Fruit fly (Drosophila melanogaster) whole organism, embryonic: Measurements from ENCODE around the gene CG8236.

ENCODE experiments used
- Awh ChIP-seq: fragments of 200-800 bp; sonication (Bioruptor generic); IDR thresholded peaks from 2 replicates; pipeline ENCODE4, ENCODE4 v1.3.6; 2022; ENCODE audit warnings: missing biosample characterization, missing genetic modification characterization
- CG10431 ChIP-seq: fragments of 200-800 bp; sonication (Bioruptor generic); optimal IDR thresholded peaks from 3 replicates; lab custom pipeline; 2018; ENCODE audit warnings: missing biosample characterization, mild to moderate bottlenecking, missing genetic modification characterization
- CG12744 ChIP-seq: fragments of 200-800 bp; sonication (Bioruptor generic); optimal IDR thresholded peaks from 2 replicates; lab custom pipeline; 2016; ENCODE audit warnings: missing biosample characterization, missing genetic modification characterization
- CG13894 ChIP-seq: fragments of 200-800 bp; sonication (Bioruptor generic); optimal IDR thresholded peaks from 3 replicates; lab custom pipeline; 2018; ENCODE audit warnings: missing biosample characterization, mild to moderate bottlenecking, missing genetic modification characterization, moderate library complexity
- CG1603 ChIP-seq: fragments of 200-800 bp; sonication (Bioruptor generic); optimal IDR thresholded peaks from 2 replicates; lab custom pipeline; 2019; ENCODE audit warnings: missing biosample characterization, mild to moderate bottlenecking, missing genetic modification characterization, moderate library complexity
- CG16779 ChIP-seq: fragments of 200-800 bp; sonication (Bioruptor generic); IDR thresholded peaks from 2 replicates; pipeline ENCODE4 v1.3.6; 2022; ENCODE audit warnings: missing biosample characterization, missing genetic modification characterization
- CG17186 ChIP-seq: fragments of 200-800 bp; sonication (Bioruptor generic); optimal IDR thresholded peaks from 3 replicates; lab custom pipeline; 2017; ENCODE audit warnings: missing biosample characterization, missing genetic modification reagents, missing genetic modification characterization
- CG1832 ChIP-seq: fragments of 200-800 bp; sonication (Bioruptor generic); optimal IDR thresholded peaks from 2 replicates; lab custom pipeline; 2017; ENCODE audit warnings: missing biosample characterization, mild to moderate bottlenecking, missing genetic modification characterization, inconsistent platforms
- CG31441 ChIP-seq: fragments of 200-800 bp; sonication (Bioruptor generic); IDR thresholded peaks from 2 replicates; pipeline ENCODE4 v1.3.6; 2022; ENCODE audit warnings: missing biosample characterization, missing genetic modification characterization
- CG32767 ChIP-seq: fragments of 200-800 bp; sonication (Bioruptor generic); IDR thresholded peaks from 2 replicates; pipeline ENCODE4 v1.3.6; 2022; ENCODE audit warnings: missing biosample characterization, missing genetic modification characterization
- CG4282 ChIP-seq: fragments of 200-800 bp; sonication (Bioruptor generic); optimal IDR thresholded peaks from 2 replicates; lab custom pipeline; 2016; ENCODE audit warnings: missing biosample characterization, missing genetic modification characterization
- CG4617 ChIP-seq: fragments of 200-800 bp; sonication (Bioruptor generic); optimal IDR thresholded peaks from 3 replicates; lab custom pipeline; 2016; ENCODE audit warnings: missing biosample characterization, missing genetic modification characterization, borderline replicate concordance
- CG5180 ChIP-seq: fragments of 200-800 bp; sonication (Bioruptor generic); optimal IDR thresholded peaks from 3 replicates; lab custom pipeline; 2017; ENCODE audit warnings: missing biosample characterization, missing genetic modification characterization, mild to moderate bottlenecking, moderate library complexity, missing genetic modification reagents
- CG6813 ChIP-seq: fragments of 200-800 bp; sonication (Bioruptor generic); optimal IDR thresholded peaks from 2 replicates; lab custom pipeline; 2017; ENCODE audit warnings: missing biosample characterization, missing genetic modification characterization, mild to moderate bottlenecking, moderate library complexity, missing genetic modification reagents
- CG7963 ChIP-seq: fragments of 200-800 bp; sonication (Bioruptor generic); IDR thresholded peaks from 3 replicates; pipeline ENCODE4 v1.3.6; 2022; ENCODE audit warnings: missing biosample characterization, missing genetic modification characterization; ENCODE audit not compliant: partially characterized antibody
- CG7987 ChIP-seq: fragments of 200-800 bp; sonication (Bioruptor generic); optimal IDR thresholded peaks from 2 replicates; lab custom pipeline; 2018; ENCODE audit warnings: missing biosample characterization, mild to moderate bottlenecking, missing genetic modification characterization, moderate library complexity
- D ChIP-seq, 2 experiments: fragments of 200-800 bp in 1 of 2; fragments of >200 bp in 1 of 2; sonication (Bioruptor generic) in 1 of 2; optimal IDR thresholded peaks; 2 replicates in 1 of 2; 3 replicates in 1 of 2; lab custom pipeline; 2017; ENCODE audit warnings: mild to moderate bottlenecking in 1 of 2, missing biosample characterization in 1 of 2, missing genetic modification characterization in 1 of 2, missing genetic modification reagents in 1 of 2
- D19A ChIP-seq: fragments of 200-800 bp; optimal IDR thresholded peaks from 3 replicates; lab custom pipeline; 2019; ENCODE audit warnings: missing biosample characterization, mild to moderate bottlenecking, missing genetic modification characterization, moderate library complexity
- Dp ChIP-seq: fragments of 200-800 bp; sonication (Bioruptor generic); optimal IDR thresholded peaks from 2 replicates; lab custom pipeline; 2018; ENCODE audit warnings: missing biosample characterization, mild to moderate bottlenecking, missing genetic modification characterization, moderate library complexity
- E2f2 ChIP-seq: fragments of 200-800 bp; sonication (Bioruptor generic); IDR thresholded peaks from 2 replicates; pipeline ENCODE4 v1.3.6; 2022; ENCODE audit warnings: missing biosample characterization, missing genetic modification characterization
- Elba2 ChIP-seq: fragments of 200-800 bp; sonication (Bioruptor generic); optimal IDR thresholded peaks from 3 replicates; lab custom pipeline; 2016; ENCODE audit warnings: missing biosample characterization, missing genetic modification characterization
- Ets65A ChIP-seq: fragments of 200-800 bp; sonication (Bioruptor generic); peaks from one replicate; lab custom pipeline; 2016; ENCODE audit warnings: missing biosample characterization, missing genetic modification characterization
- HLH54F ChIP-seq: fragments of 200-800 bp; sonication (Bioruptor generic); optimal IDR thresholded peaks from 3 replicates; lab custom pipeline; 2016; ENCODE audit warnings: missing biosample characterization, missing genetic modification characterization
- HLHmδ ChIP-seq: fragments of 200-800 bp; sonication (Bioruptor generic); optimal IDR thresholded peaks from 2 replicates; lab custom pipeline; 2018; ENCODE audit warnings: missing biosample characterization, mild to moderate bottlenecking, missing genetic modification characterization, moderate library complexity
- Hr78 ChIP-seq, 2 experiments: fragments of 200-800 bp in 1 of 2; fragments of >200 bp in 1 of 2; sonication (Bioruptor generic) in 1 of 2; optimal IDR thresholded peaks; 2 replicates each; lab custom pipeline; 2017 to 2019; ENCODE audit warnings: missing biosample characterization in 2 of 2, missing genetic modification characterization in 2 of 2, mild to moderate bottlenecking in 1 of 2, moderate library complexity in 1 of 2
- NfI ChIP-seq: fragments of 200-800 bp; sonication (Bioruptor generic); optimal IDR thresholded peaks from 3 replicates; lab custom pipeline; 2018; ENCODE audit warnings: missing biosample characterization, mild to moderate bottlenecking, missing genetic modification characterization, moderate library complexity
- Ptx1 ChIP-seq: fragments of 200-800 bp; sonication (Bioruptor generic); IDR thresholded peaks from 2 replicates; pipeline ENCODE4 v1.3.6; 2022; ENCODE audit warnings: missing biosample characterization, missing genetic modification characterization
- Vsx1 ChIP-seq: fragments of 200-800 bp; sonication (Bioruptor generic); optimal IDR thresholded peaks from 2 replicates; lab custom pipeline; 2017; ENCODE audit warnings: missing biosample characterization, mild to moderate bottlenecking, missing genetic modification characterization, missing genetic modification reagents
- abd-A ChIP-seq: fragments of 200-800 bp; sonication (Bioruptor generic); optimal IDR thresholded peaks from 3 replicates; lab custom pipeline; 2019; ENCODE audit warnings: missing biosample characterization, mild to moderate bottlenecking, missing genetic modification characterization, moderate library complexity
- amos ChIP-seq: fragments of 200-800 bp; sonication (Bioruptor generic); IDR thresholded peaks from 2 replicates; pipeline ENCODE4 v1.3.6; 2022; ENCODE audit warnings: missing biosample characterization, missing genetic modification characterization; ENCODE audit not compliant: partially characterized antibody
- ato ChIP-seq: fragments of 200-800 bp; sonication (Bioruptor generic); IDR thresholded peaks from 2 replicates; pipeline ENCODE4 v1.3.6; 2022; ENCODE audit warnings: missing biosample characterization, missing genetic modification characterization; ENCODE audit not compliant: partially characterized antibody
- bbx ChIP-seq: fragments of 200-800 bp; sonication (Bioruptor generic); IDR thresholded peaks from 2 replicates; pipeline ENCODE4 v1.3.6; 2022; ENCODE audit warnings: missing biosample characterization, missing genetic modification characterization; ENCODE audit not compliant: partially characterized antibody
- cg ChIP-seq: fragments of 200-800 bp; sonication (Bioruptor generic); optimal IDR thresholded peaks from 3 replicates; lab custom pipeline; 2019; ENCODE audit warnings: missing biosample characterization, mild to moderate bottlenecking, missing genetic modification characterization, moderate library complexity
- chn ChIP-seq: fragments of 200-800 bp; sonication (Bioruptor generic); optimal IDR thresholded peaks from 2 replicates; lab custom pipeline; 2016; ENCODE audit warnings: missing biosample characterization, missing genetic modification characterization
- da ChIP-seq: fragments of 200-800 bp; sonication (Bioruptor generic); optimal IDR thresholded peaks from 2 replicates; lab custom pipeline; 2016; ENCODE audit warnings: missing biosample characterization, missing genetic modification characterization
- esg ChIP-seq: fragments of 200-800 bp; sonication (Bioruptor generic); conservative IDR thresholded peaks from 2 replicates; pipeline ENCODE4 v1.3.6; 2022; ENCODE audit warnings: missing biosample characterization, missing genetic modification characterization
- kni ChIP-seq: fragments of 200-800 bp; sonication (Bioruptor generic); optimal IDR thresholded peaks from 3 replicates; lab custom pipeline; 2017; ENCODE audit warnings: mild to moderate bottlenecking, missing biosample characterization, missing genetic modification reagents, missing genetic modification characterization
- knrl ChIP-seq: fragments of 200-800 bp; sonication (Bioruptor generic); IDR thresholded peaks from 3 replicates; pipeline ENCODE4 v1.3.6; 2022; ENCODE audit warnings: missing biosample characterization, missing genetic modification characterization; ENCODE audit not compliant: partially characterized antibody
- mirr ChIP-seq: fragments of 200-800 bp; sonication (Bioruptor generic); optimal IDR thresholded peaks from 3 replicates; lab custom pipeline; 2018; ENCODE audit warnings: missing biosample characterization, mild to moderate bottlenecking, missing genetic modification characterization
- onecut ChIP-seq: fragments of 200-800 bp; sonication (Bioruptor generic); IDR thresholded peaks from 2 replicates; pipeline ENCODE4 v1.3.6; 2022; ENCODE audit warnings: missing biosample characterization, missing genetic modification characterization
- pzg ChIP-seq: fragments of 200-800 bp; sonication (Bioruptor generic); optimal IDR thresholded peaks from 3 replicates; lab custom pipeline; 2018; ENCODE audit warnings: missing biosample characterization, mild to moderate bottlenecking, missing genetic modification characterization, moderate library complexity
- rib ChIP-seq: fragments of 200-800 bp; sonication (Bioruptor generic); IDR thresholded peaks from 2 replicates; pipeline ENCODE4 v1.3.6; 2022; ENCODE audit warnings: missing biosample characterization, missing genetic modification characterization
- sens ChIP-seq: fragments of 200-800 bp; sonication (Bioruptor generic); peaks from one replicate; lab custom pipeline; 2016; ENCODE audit warnings: missing biosample characterization, missing genetic modification characterization
- stc ChIP-seq: fragments of 200-800 bp; sonication (Bioruptor generic); IDR thresholded peaks from 2 replicates; pipeline ENCODE4 v1.3.6; 2022; ENCODE audit warnings: missing biosample characterization, missing genetic modification characterization
- zfh1 ChIP-seq: fragments of 200-800 bp; sonication (Bioruptor generic); IDR thresholded peaks from 3 replicates; pipeline ENCODE4 v1.3.6; 2022; ENCODE audit warnings: missing biosample characterization, missing genetic modification characterization

The CG8236 gene

DNA sequence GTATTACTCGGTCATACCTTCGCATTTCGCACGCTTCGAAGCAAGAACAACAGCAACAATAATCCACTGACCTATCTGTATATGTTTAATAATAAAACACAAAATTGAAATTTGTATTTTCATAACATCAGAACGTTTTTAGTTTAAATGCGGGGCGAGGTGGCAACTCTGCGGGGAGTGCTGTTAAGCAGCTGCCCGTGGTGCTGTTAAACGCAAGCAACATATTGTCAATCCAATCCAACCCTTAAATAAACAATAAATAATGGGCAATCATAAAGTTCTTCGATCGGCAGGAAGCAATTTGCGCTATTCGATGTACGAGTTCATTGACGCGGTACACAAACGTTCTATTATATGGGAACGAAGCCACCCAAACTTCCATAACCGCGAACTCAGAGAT lies 36.9 kb downstream of the CG8236 start, which contains the start of gene hng2 (continued):
- TF ChIP-seq pzg (GFP tag; lab: Kevin White, UChicago), result peak; percentile 36
- peak; percentile 12 for TF ChIP-seq CG4617
- TF ChIP-seq E2f2 (GFP tag; lab: Robert Waterston, UW), result peak; percentile 4
- TF ChIP-seq knrl (GFP tag; lab: Robert Waterston, UW), result no peak
- TF ChIP-seq da, result no peak
- peak; percentile 28 for TF ChIP-seq Ets65A (GFP tag; lab: Kevin White, UChicago)
- no peak for TF ChIP-seq bbx (GFP tag; lab: Robert Waterston, UW)
- TF ChIP-seq HLHmδ, result no peak
- TF ChIP-seq CG1603 (tag; lab: Kevin White, UChicago), result peak; percentile 37
- TF ChIP-seq CG17186 (GFP tag; lab: Kevin White, UChicago), result peak; percentile 99

dm6 chr3R:8806638-8807037 lies 37.4 kb downstream of the CG8236 start:
- no peak for TF ChIP-seq chn (GFP tag; lab: Kevin White, UChicago)
- peak; percentile 61 for TF ChIP-seq sens
- no peak for TF ChIP-seq CG5180 (GFP tag; lab: Kevin White, UChicago)
- TF ChIP-seq CG7963 (GFP tag; lab: Robert Waterston, UW), result 0 out of 3 replicates have a peak, but pooled peaks have one; percentile 54
- TF ChIP-seq D (optimal IDR thresholded peaks at IDR 0.05; lab: Kevin White, UChicago), result peak; percentile 16
- no peak for TF ChIP-seq D (GFP tag; optimal IDR thresholded peaks at IDR 0.05; lab: Kevin White, UChicago)
- TF ChIP-seq amos, result 0 out of 2 replicates have a peak, but pooled peaks have one; percentile 11
- 0 out of 3 replicates have a peak, but pooled peaks have one; percentile 31 for TF ChIP-seq zfh1 (GFP tag; lab: Robert Waterston, UW)

DNA sequence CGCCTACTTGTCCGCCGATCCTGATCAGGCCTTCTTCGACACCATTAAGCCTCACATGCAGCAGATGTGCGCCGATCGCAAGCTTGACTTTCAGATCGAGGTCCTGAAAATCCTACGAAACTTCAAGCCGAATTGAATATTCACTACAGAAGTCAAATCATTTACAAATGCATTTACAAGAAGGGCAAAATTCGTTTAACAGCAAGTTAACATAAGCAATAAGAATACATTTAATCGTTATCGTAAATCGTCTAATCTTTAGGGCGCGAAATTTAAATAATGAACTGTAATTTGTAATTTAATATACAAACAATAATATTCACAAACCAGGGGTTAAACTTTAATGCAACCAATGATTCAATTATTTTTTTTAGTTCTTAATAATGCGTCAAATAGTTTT lies 37.9 kb downstream of the CG8236 start:
- TF ChIP-seq CG6813, result no peak
- no peak for TF ChIP-seq cg (GFP tag; lab: Kevin White, UChicago)
- TF ChIP-seq onecut (GFP tag; lab: Robert Waterston, UW), result no peak
- TF ChIP-seq E2f2 (GFP tag; lab: Robert Waterston, UW), result peak; percentile 78
- TF ChIP-seq ato (GFP tag; lab: Robert Waterston, UW), result no peak
- TF ChIP-seq Awh (GFP tag; lab: Robert Waterston, UW), result no peak
- no peak for TF ChIP-seq CG1832 (GFP tag; lab: Kevin White, UChicago)
- no peak for TF ChIP-seq CG4282
- TF ChIP-seq HLH54F (GFP tag; lab: Kevin White, UChicago), result no peak
- peak; percentile 72 for TF ChIP-seq Dp (GFP tag; lab: Kevin White, UChicago)
- TF ChIP-seq Elba2 (GFP tag; lab: Kevin White, UChicago), result peak; percentile 38
- TF ChIP-seq CG17186 (GFP tag; lab: Kevin White, UChicago), result peak; percentile 75
- no peak for TF ChIP-seq CG10431
- TF ChIP-seq esg, result no peak
- no peak for TF ChIP-seq NfI (GFP tag; lab: Kevin White, UChicago)
- TF ChIP-seq D19A (tag; lab: Kevin White, UChicago), result peak; percentile 59
- no peak for TF ChIP-seq Ptx1 (GFP tag; lab: Robert Waterston, UW)
- no peak for TF ChIP-seq CG12744 (GFP tag; lab: Kevin White, UChicago)

dm6 chr3R:8807831-8808517 lies 38.8 kb downstream of the CG8236 start:
- TF ChIP-seq CG16779 (GFP tag; lab: Robert Waterston, UW) (peak; percentile 58; the same call in 1 of the 2 replicates), Vsx1 (no peak), CG13894 (tag; lab: Kevin White, UChicago) (peak; percentile 97), mirr (GFP tag; lab: Kevin White, UChicago) (peak; percentile 47), Hr78 (GFP tag; optimal IDR thresholded peaks at IDR 0.05; lab: Kevin White, UChicago) (no peak), stc (GFP tag; lab: Robert Waterston, UW) (no peak), rib (GFP tag; lab: Robert Waterston, UW) (peak; percentile 10; the same call in 1 of the 2 replicates), kni (peak; percentile 95), CG31441 (no peak), CG32767 (GFP tag; lab: Robert Waterston, UW) (peak; percentile 51; the same call in 1 of the 2 replicates), abd-A (tag; lab: Kevin White, UChicago) (peak; percentile 84), CG7987 (GFP tag; lab: Kevin White, UChicago) (no peak)
